Worm (Caenorhabditis elegans): ENCODE results near the gene eif-3.B.
A peak's percentile ranks its signal among the peaks of the same experiment; 100 is the strongest.

eif-3.B gene

DNA sequence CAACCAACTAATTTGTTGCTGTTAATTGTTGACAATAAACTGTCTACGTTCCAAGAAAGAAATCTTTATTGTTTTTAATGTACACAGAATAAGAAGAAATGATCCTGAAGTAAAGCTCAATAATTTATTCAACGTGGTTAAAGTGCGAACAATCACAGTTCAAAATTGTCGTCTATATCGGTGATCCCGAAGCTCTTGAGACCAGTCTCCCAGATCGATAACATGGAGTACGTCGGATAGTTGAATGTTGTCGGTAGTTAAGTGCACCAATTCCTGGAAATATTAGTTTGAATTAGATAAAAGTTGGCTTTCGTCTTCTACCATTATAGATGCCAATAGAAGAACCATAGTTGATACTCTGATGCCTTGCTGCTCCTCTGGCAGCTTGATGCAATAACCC lies 20.9 kb downstream of the eif-3.B start:
- TF ChIP-seq aly-1 (tag; optimal IDR thresholded peaks at IDR 0.05) (no peak), pes-1 (GFP tag; IDR thresholded peaks at IDR 0.05) (no peak), ama-1 (optimal IDR thresholded peaks at IDR 0.05) (no peak), scrt-1 (GFP tag; IDR thresholded peaks at IDR 0.05) (no peak), hmg-4 (GFP tag; optimal IDR thresholded peaks at IDR 0.05) (no peak), ceh-36 (tag; optimal IDR thresholded peaks at IDR 0.05) (no peak), flt-1 (GFP tag; IDR thresholded peaks at IDR 0.05) (no peak), tra-4 (tag; optimal IDR thresholded peaks at IDR 0.05) (no peak), sea-1 (GFP tag; conservative IDR thresholded peaks at IDR 0.05) (no peak), B0310.2 (tag; optimal IDR thresholded peaks at IDR 0.05) (no peak), hmbx-1 (tag; optimal IDR thresholded peaks at IDR 0.05) (no peak), ceh-13 (GFP tag; optimal IDR thresholded peaks at IDR 0.05) (no peak), ets-7 (tag; optimal IDR thresholded peaks at IDR 0.05) (no peak), tbx-11 (GFP tag; IDR thresholded peaks at IDR 0.05) (no peak)

DNA sequence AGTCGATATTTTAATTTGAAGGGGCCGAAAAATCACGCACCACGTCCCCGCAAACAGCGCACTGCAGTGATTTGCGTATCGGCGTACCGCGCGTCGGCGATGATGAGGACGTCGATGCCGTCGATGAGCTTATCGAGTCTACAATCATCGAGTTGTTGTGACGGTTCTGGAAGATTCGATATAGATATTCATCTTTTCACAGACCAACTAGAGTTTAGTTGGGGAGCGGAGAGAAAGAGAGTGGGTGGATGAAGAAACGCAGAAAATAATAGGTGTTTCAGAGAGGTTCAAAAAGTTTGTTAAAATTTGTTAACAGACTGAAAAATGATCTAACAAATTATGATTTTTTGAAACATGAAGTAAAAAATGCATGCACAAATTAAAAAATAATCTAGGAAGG lies 23.2 kb downstream of the eif-3.B start, which contains the start of gene nhr-61:
Gene nhr-61 (minus strand): TSS at position 168 of the 400 bp plus-strand sequence.
- TF ChIP-seq hmbx-1 (tag; optimal IDR thresholded peaks at IDR 0.05) (no peak), ets-7 (tag; optimal IDR thresholded peaks at IDR 0.05) (no peak), F13C5.2 (tag; optimal IDR thresholded peaks at IDR 0.05) (no peak), ceh-36 (tag; optimal IDR thresholded peaks at IDR 0.05) (no peak), tbx-37 (GFP tag; conservative IDR thresholded peaks at IDR 0.05) (no peak), ama-1 (optimal IDR thresholded peaks at IDR 0.05) (no peak), hnd-1 (tag; optimal IDR thresholded peaks at IDR 0.05) (no peak), aly-1 (tag; optimal IDR thresholded peaks at IDR 0.05) (no peak)

DNA sequence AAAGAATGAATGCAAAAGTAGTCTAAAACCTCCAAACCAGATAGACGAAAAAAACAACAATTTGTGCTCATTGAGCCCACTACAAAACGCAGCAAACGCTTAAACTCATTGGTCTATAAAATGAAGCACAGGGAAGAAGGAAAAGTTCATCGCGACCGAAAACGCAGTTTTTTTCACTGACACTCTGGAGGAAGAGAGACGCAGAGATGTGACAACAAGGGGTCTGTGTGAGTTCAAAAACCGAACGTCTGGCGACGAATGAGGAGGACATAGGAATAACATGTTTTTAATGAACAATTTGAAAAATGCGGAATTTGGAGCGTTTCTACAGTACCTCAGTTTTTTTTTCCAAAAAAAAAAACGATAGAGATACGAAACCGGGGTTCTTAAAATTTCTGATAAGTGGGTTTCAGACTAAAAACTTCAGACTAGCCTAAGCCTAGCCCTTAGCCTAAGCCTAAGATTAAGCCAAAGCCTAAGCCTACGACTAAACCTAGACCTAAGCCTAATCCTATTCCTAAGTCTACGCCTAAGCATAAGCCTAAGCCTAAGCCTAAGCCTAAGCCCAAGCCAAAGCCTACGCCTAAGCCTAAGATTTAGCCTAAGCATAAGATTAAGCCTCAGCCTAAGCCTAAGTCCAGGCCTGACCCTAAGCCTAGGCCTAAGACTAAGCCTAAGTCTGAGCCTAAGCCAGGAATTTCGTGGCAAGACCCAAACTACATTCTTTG lies 24.2 kb downstream of the eif-3.B start:
- TF ChIP-seq ets-7 (tag; optimal IDR thresholded peaks at IDR 0.05): no peak
- TF ChIP-seq ceh-36 (tag; optimal IDR thresholded peaks at IDR 0.05): peak; percentile 87

DNA sequence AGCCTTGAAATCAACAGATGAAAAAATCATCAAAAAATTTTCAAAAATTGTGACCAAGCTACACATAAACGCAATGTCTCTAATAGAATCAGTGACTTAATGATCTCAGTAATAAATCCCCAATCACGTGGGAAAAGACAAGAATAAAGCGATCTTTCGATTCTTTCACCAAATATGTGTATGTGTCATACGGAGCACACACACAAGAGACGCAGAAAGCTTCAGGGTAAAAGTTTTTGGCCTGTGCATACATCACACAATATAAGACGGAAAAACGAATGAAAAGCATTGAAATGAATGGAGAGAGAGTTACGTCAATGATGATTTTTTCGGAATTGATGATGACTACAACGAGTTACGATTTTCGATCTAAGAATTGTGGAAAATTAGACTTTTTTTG lies 25.3 kb downstream of the eif-3.B start:
- TF ChIP-seq ama-1 (optimal IDR thresholded peaks at IDR 0.05) (no peak), flt-1 (GFP tag; IDR thresholded peaks at IDR 0.05) (no peak), ceh-36 (tag; optimal IDR thresholded peaks at IDR 0.05) (no peak)

DNA sequence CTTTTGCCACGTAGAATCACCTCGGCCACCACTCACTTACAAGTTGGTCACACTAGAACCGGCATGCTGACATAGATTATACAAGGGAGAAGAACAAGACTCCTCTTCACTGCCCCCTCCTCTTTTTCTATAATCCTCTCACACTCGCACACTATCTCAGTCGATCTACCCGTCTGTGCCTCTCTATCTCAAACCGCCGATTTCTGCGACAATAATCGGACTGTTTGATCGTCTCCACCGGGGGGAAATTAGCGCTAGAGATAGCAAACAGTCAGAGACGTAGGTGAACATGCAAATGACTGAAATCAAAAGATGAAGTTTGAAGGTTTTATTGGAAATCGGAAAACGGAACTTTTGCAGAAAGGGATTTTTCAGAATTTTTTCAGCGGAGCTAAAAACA lies 27.2 kb downstream of the eif-3.B start:
- no peak for TF ChIP-seq ceh-13 (GFP tag; optimal IDR thresholded peaks at IDR 0.05)
- TF ChIP-seq tbx-11 (GFP tag; IDR thresholded peaks at IDR 0.05): no peak
- no peak for TF ChIP-seq hmbx-1 (tag; optimal IDR thresholded peaks at IDR 0.05)
- TF ChIP-seq flt-1 (GFP tag; IDR thresholded peaks at IDR 0.05): no peak
- TF ChIP-seq tra-4 (tag; optimal IDR thresholded peaks at IDR 0.05): no peak
- TF ChIP-seq B0310.2 (tag; optimal IDR thresholded peaks at IDR 0.05): no peak
- no peak for TF ChIP-seq scrt-1 (GFP tag; IDR thresholded peaks at IDR 0.05)
- TF ChIP-seq ama-1 (optimal IDR thresholded peaks at IDR 0.05): no peak
- no peak for TF ChIP-seq hnd-1 (tag; optimal IDR thresholded peaks at IDR 0.05)
- TF ChIP-seq F13C5.2 (tag; optimal IDR thresholded peaks at IDR 0.05): no peak
- no peak for TF ChIP-seq ceh-36 (tag; optimal IDR thresholded peaks at IDR 0.05)
- TF ChIP-seq ets-7 (tag; optimal IDR thresholded peaks at IDR 0.05): no peak
- TF ChIP-seq sea-1 (GFP tag; conservative IDR thresholded peaks at IDR 0.05): no peak

- TF ChIP-seq tra-4 (tag; optimal IDR thresholded peaks at IDR 0.05): no peak
- TF ChIP-seq pes-1 (GFP tag; IDR thresholded peaks at IDR 0.05): no peak
- TF ChIP-seq sea-1 (GFP tag; conservative IDR thresholded peaks at IDR 0.05): no peak
- TF ChIP-seq flt-1 (GFP tag; IDR thresholded peaks at IDR 0.05): no peak
- no peak for TF ChIP-seq scrt-1 (GFP tag; IDR thresholded peaks at IDR 0.05)
- no peak for TF ChIP-seq hnd-1 (tag; optimal IDR thresholded peaks at IDR 0.05)
- no peak for TF ChIP-seq tbx-37 (GFP tag; conservative IDR thresholded peaks at IDR 0.05)
- TF ChIP-seq ceh-36 (tag; optimal IDR thresholded peaks at IDR 0.05): no peak
- no peak for TF ChIP-seq B0310.2 (tag; optimal IDR thresholded peaks at IDR 0.05)
- TF ChIP-seq tbx-11 (GFP tag; IDR thresholded peaks at IDR 0.05): no peak
- TF ChIP-seq ama-1 (optimal IDR thresholded peaks at IDR 0.05): no peak
- TF ChIP-seq hmg-4 (GFP tag; optimal IDR thresholded peaks at IDR 0.05): no peak
- TF ChIP-seq hmbx-1 (tag; optimal IDR thresholded peaks at IDR 0.05): no peak
- no peak for TF ChIP-seq ets-7 (tag; optimal IDR thresholded peaks at IDR 0.05)
Measured at ce11 chrII:14825413-14825812, 30.2 kb downstream of the eif-3.B start.

DNA sequence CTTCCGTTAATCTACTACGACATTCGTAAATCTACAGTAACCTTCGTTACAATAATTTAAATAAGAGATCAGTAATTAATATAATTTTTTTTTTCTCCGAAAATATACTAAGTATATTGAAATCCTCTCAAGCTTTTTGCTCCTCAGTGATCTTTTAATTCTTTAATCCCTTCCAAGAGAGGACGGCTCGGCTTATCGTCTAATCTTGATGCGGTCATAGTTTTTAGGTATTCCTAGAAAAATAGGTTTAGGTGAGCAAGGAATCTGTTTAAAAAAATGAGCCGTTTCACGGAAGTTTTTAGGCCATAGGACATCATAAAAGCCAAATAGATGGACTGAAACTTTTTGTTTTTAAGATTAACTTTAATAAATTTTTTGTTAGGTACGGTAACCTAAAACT lies 36.9 kb downstream of the eif-3.B start:
- TF ChIP-seq ceh-36 (tag; optimal IDR thresholded peaks at IDR 0.05): peak; percentile 6
- no peak for TF ChIP-seq B0310.2 (tag; optimal IDR thresholded peaks at IDR 0.05)
- no peak for TF ChIP-seq hnd-1 (tag; optimal IDR thresholded peaks at IDR 0.05)
- no peak for TF ChIP-seq tbx-11 (GFP tag; IDR thresholded peaks at IDR 0.05)

ce11 chrII:14838596-14839215 lies 43.5 kb downstream of the eif-3.B start:
- no peak for TF ChIP-seq pes-1 (GFP tag; IDR thresholded peaks at IDR 0.05)
- no peak for TF ChIP-seq ets-7 (tag; optimal IDR thresholded peaks at IDR 0.05)
- TF ChIP-seq tbx-11 (GFP tag; IDR thresholded peaks at IDR 0.05): no peak
- TF ChIP-seq scrt-1 (GFP tag; IDR thresholded peaks at IDR 0.05): no peak
- TF ChIP-seq ceh-36 (tag; optimal IDR thresholded peaks at IDR 0.05): no peak
- TF ChIP-seq hmbx-1 (tag; optimal IDR thresholded peaks at IDR 0.05): no peak
- TF ChIP-seq hnd-1 (tag; optimal IDR thresholded peaks at IDR 0.05): no peak
